Worm (Caenorhabditis elegans): ENCODE results near the gene mom-1.

DNA sequence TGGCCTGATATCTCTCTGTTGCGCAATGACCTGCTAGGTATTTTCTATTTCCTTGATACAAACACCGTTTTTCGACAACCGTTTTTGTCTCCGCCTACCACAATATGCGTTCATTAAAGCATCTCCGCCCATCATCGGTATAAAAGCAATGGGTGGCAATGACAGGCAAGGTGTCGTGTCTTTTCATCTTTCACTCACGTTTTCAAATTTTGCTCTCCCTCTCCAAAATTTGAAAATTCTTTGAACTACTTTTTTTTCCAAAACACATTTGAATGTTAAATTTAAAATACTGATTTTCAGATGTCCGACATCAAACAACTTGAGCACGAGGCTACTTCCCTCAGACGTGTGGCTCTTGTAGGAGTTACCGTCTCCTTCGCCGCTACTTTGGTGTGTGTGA lies 35.9 kb downstream of the mom-1 start, which contains the start of gene col-169:
- no peak for TF ChIP-seq ama-1 (optimal IDR thresholded peaks at IDR 0.05)
- TF ChIP-seq ztf-11 (tag; optimal IDR thresholded peaks at IDR 0.05): no peak
- TF ChIP-seq nfya-1 (tag; optimal IDR thresholded peaks at IDR 0.05; ENCODE audit: insufficient read depth): no peak
- TF ChIP-seq mdl-1 (tag; optimal IDR thresholded peaks at IDR 0.05): no peak
- TF ChIP-seq nhr-28 (tag; optimal IDR thresholded peaks at IDR 0.05): no peak
- no peak for TF ChIP-seq fos-1 (tag; optimal IDR thresholded peaks at IDR 0.05)
- TF ChIP-seq egl-27 (tag; optimal IDR thresholded peaks at IDR 0.05): no peak
- TF ChIP-seq lin-15B (tag; optimal IDR thresholded peaks at IDR 0.05): no peak
- TF ChIP-seq snpc-4 (tag; optimal IDR thresholded peaks at IDR 0.05): no peak
- TF ChIP-seq sea-2 (GFP tag; optimal IDR thresholded peaks at IDR 0.05): no peak
- no peak for TF ChIP-seq hmg-11 (tag; optimal IDR thresholded peaks at IDR 0.05)
- no peak for TF ChIP-seq zag-1 (tag; optimal IDR thresholded peaks at IDR 0.05)
- TF ChIP-seq ceh-16 (tag; optimal IDR thresholded peaks at IDR 0.05): no peak
- TF ChIP-seq egl-5 (tag; optimal IDR thresholded peaks at IDR 0.05): no peak
